Fruit fly (Drosophila melanogaster): ENCODE results near the gene CG17544.

Gene CG17544

dm6 chr2L:19366730-19367129 is 31.6 kb downstream of the CG17544 start:
- TF ChIP-seq Bgb (GFP tag; IDR thresholded peaks at IDR 0.05; ENCODE audit: partially characterized antibody) = no peak
- peak; percentile 73 for TF ChIP-seq Hr39 (optimal IDR thresholded peaks at IDR 0.05)

DNA sequence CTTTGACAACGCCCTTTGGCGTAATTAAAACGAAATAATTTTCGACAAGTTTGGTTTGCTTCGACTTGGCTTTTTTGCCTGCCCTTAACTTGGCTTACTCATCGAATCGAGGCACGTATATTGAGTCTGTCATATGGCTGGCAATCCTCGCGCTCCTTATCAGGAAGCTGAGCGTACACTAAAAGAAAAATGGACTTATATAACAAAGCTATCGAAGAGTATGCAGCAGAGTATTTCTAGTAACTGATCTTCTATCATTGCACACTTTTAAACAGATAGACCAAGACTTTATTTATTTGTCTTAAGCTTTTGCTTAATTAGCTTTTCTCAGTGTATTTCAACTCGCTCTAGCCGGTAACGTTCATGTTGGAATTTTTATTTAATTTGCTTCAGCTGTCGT is 32.0 kb downstream of the CG17544 start:
- no peak for TF ChIP-seq CG15011 (GFP tag; optimal IDR thresholded peaks at IDR 0.05)
- no peak for TF ChIP-seq aop (GFP tag; IDR thresholded peaks at IDR 0.05)
- no peak for TF ChIP-seq BtbVII (GFP tag; optimal IDR thresholded peaks at IDR 0.05)
- no peak for TF ChIP-seq Lim3 (GFP tag; IDR thresholded peaks at IDR 0.05)
- no peak for TF ChIP-seq Mad (GFP tag; optimal IDR thresholded peaks at IDR 0.05)
- TF ChIP-seq CG3847 (GFP tag; IDR thresholded peaks at IDR 0.05) = no peak
- TF ChIP-seq Fer2 (tag; optimal IDR thresholded peaks at IDR 0.05) = no peak
- TF ChIP-seq HLHmδ (GFP tag; optimal IDR thresholded peaks at IDR 0.05) = no peak
- TF ChIP-seq Tbp (GFP tag; optimal IDR thresholded peaks at IDR 0.05) = no peak
- TF ChIP-seq CG8388 (GFP tag; optimal IDR thresholded peaks at IDR 0.05) = no peak
- no peak for TF ChIP-seq lab (GFP tag; optimal IDR thresholded peaks at IDR 0.05)
- no peak for TF ChIP-seq CG4820 (GFP tag; optimal IDR thresholded peaks at IDR 0.05)
- no peak for TF ChIP-seq CG10147 (GFP tag; optimal IDR thresholded peaks at IDR 0.05)
- TF ChIP-seq Bteb2 (GFP tag; optimal IDR thresholded peaks at IDR 0.05) = no peak
- TF ChIP-seq yki (optimal IDR thresholded peaks at IDR 0.05) = no peak
- no peak for TF ChIP-seq scrt (GFP tag; optimal IDR thresholded peaks at IDR 0.05)
- TF ChIP-seq CG10462 (GFP tag; optimal IDR thresholded peaks at IDR 0.05) = no peak
- TF ChIP-seq dysf (GFP tag; IDR thresholded peaks at IDR 0.05) = no peak
- peak in 1 of 2 experiments; percentile 0 for TF ChIP-seq bsh (GFP tag; optimal IDR thresholded peaks at IDR 0.05)
- TF ChIP-seq Hr39 (optimal IDR thresholded peaks at IDR 0.05) = no peak
- no peak for TF ChIP-seq disco-r (GFP tag; optimal IDR thresholded peaks at IDR 0.05)
- no peak for TF ChIP-seq Max (GFP tag; optimal IDR thresholded peaks at IDR 0.05)
- TF ChIP-seq Aef1 (GFP tag; IDR thresholded peaks at IDR 0.05) = no peak
- TF ChIP-seq CG2678 (tag; optimal IDR thresholded peaks at IDR 0.05) = no peak
- TF ChIP-seq gem (tag; optimal IDR thresholded peaks at IDR 0.05) = peak; percentile 21
- TF ChIP-seq rib (GFP tag; IDR thresholded peaks at IDR 0.05) = no peak
- no peak for TF ChIP-seq Nf-YA (GFP tag; IDR thresholded peaks at IDR 0.05)
- no peak for TF ChIP-seq Ptx1 (GFP tag; IDR thresholded peaks at IDR 0.05)
- no peak for TF ChIP-seq mld (GFP tag; IDR thresholded peaks at IDR 0.05; ENCODE audit: partially characterized antibody)
- TF ChIP-seq Med (GFP tag) = peak; percentile 57
- 0 out of 3 replicates have a peak, but pooled peaks have one; percentile 16 for TF ChIP-seq row (GFP tag; IDR thresholded peaks at IDR 0.05)
- no peak for TF ChIP-seq CG3065 (GFP tag; optimal IDR thresholded peaks at IDR 0.05)
- no peak for TF ChIP-seq CG15514 (GFP tag; optimal IDR thresholded peaks at IDR 0.05)
- TF ChIP-seq CG5180 (GFP tag; optimal IDR thresholded peaks at IDR 0.05) = no peak
- TF ChIP-seq sqz (GFP tag; optimal IDR thresholded peaks at IDR 0.05) = no peak
- no peak for TF ChIP-seq pum (GFP tag; optimal IDR thresholded peaks at IDR 0.05)
- peak in 1 of 2 experiments; percentile 63 for TF ChIP-seq Pdp1 (GFP tag; optimal IDR thresholded peaks at IDR 0.05)
- TF ChIP-seq CG4730 (GFP tag; IDR thresholded peaks at IDR 0.05) = no peak
- no peak for TF ChIP-seq fu2 (GFP tag; optimal IDR thresholded peaks at IDR 0.05)
- no peak for TF ChIP-seq CG7556 (GFP tag; optimal IDR thresholded peaks at IDR 0.05)
- peak; percentile 41 for TF ChIP-seq Ets65A (GFP tag)
- TF ChIP-seq H2.0 (GFP tag; IDR thresholded peaks at IDR 0.05) = 0 out of 2 replicates have a peak, but pooled peaks have one; percentile 15
- TF ChIP-seq NK7.1 (GFP tag; optimal IDR thresholded peaks at IDR 0.05) = no peak
- TF ChIP-seq danr (GFP tag; IDR thresholded peaks at IDR 0.05) = no peak
- TF ChIP-seq fru (optimal IDR thresholded peaks at IDR 0.05) = no peak
- TF ChIP-seq CG11696 (GFP tag; IDR thresholded peaks at IDR 0.05) = no peak
- TF ChIP-seq CG1024 (GFP tag; IDR thresholded peaks at IDR 0.05) = no peak
- no peak for TF ChIP-seq Dfd (GFP tag; optimal IDR thresholded peaks at IDR 0.05)
- no peak for TF ChIP-seq Dll (GFP tag; IDR thresholded peaks at IDR 0.05; ENCODE audit: partially characterized antibody)
- TF ChIP-seq CG5953 (GFP tag; IDR thresholded peaks at IDR 0.05) = no peak
